Fruit fly (Drosophila melanogaster): ENCODE data around the gene Sec16.

Gene Sec16

DNA sequence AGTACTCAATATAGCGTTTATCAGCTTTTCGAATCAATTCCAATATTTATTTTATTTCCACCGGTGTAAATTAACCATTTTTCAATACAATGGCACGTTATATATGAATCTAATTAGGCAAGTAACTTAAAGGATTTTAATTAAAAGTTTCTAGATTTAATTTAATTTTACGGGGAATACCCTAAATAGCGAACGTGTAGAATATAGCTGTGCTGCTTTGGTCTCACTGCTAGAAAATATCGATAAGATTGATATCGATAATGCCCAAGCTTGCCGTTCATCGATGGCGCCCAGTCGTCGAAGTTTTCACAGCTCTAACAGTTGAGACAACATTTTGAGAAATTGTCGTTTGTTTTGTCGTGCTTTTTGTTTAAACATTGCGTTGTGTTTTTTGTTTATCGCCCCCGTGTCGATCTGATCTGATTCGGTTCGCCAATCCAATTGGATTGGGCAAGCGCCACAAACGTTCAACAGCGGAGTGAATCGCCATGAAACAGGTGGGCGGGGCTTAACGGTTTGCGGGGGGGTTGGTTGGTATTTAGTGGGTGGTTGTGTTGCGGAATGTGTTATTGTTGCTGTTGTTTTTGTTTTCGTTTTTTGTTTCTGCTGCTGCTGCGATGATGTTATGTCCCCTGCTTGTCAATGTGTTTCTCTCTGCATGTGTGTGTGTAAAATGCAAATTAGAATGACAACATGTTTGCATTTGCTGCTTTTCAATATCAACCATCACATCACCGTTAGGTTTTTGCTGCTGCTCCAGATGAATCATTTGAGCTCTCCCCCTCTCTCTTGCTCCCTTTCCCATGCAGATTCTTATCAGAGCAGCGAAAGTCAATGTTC, 35.7 kb downstream of the Sec16 start, which contains the start of gene Tomosyn (continued):
- peak; percentile 68; the same call in 1 of the 2 replicates for TF ChIP-seq klu (GFP tag; IDR thresholded peaks at IDR 0.05)
- peak; percentile 4 for TF ChIP-seq Lhr (GFP tag; optimal IDR thresholded peaks at IDR 0.05)
- TF ChIP-seq otp (GFP tag; IDR thresholded peaks at IDR 0.05) = no peak
- no peak for TF ChIP-seq CG7745 (tag; optimal IDR thresholded peaks at IDR 0.05)
- no peak for TF ChIP-seq Kr (GFP tag; optimal IDR thresholded peaks at IDR 0.05)
- TF ChIP-seq CG6689 (GFP tag; IDR thresholded peaks at IDR 0.05) = no peak
- no peak for TF ChIP-seq disco-r (GFP tag; optimal IDR thresholded peaks at IDR 0.05)
- no peak for TF ChIP-seq NK7.1 (GFP tag; optimal IDR thresholded peaks at IDR 0.05)
- peak; percentile 80 for TF ChIP-seq pzg (GFP tag; optimal IDR thresholded peaks at IDR 0.05)
- TF ChIP-seq cwo (GFP tag; optimal IDR thresholded peaks at IDR 0.05) = no peak
- no peak for TF ChIP-seq CG3281 (GFP tag; optimal IDR thresholded peaks at IDR 0.05)
- no peak for TF ChIP-seq sim (GFP tag; IDR thresholded peaks at IDR 0.05)
- TF ChIP-seq CG17186 (GFP tag; optimal IDR thresholded peaks at IDR 0.05) = no peak
- TF ChIP-seq CG15696 (tag; optimal IDR thresholded peaks at IDR 0.05) = peak; percentile 31
- TF ChIP-seq pita (GFP tag; optimal IDR thresholded peaks at IDR 0.05) = no peak
- TF ChIP-seq CG18011 (GFP tag; optimal IDR thresholded peaks at IDR 0.05) = peak; percentile 20
- TF ChIP-seq CG9727 (GFP tag; optimal IDR thresholded peaks at IDR 0.05) = peak; percentile 29
- no peak for TF ChIP-seq CG12236 (GFP tag; optimal IDR thresholded peaks at IDR 0.05)
- TF ChIP-seq org-1 (GFP tag; optimal IDR thresholded peaks at IDR 0.05) = no peak
- no peak for TF ChIP-seq CG17912 (GFP tag; optimal IDR thresholded peaks at IDR 0.05)
- peak; percentile 28 for TF ChIP-seq Hsf (GFP tag; optimal IDR thresholded peaks at IDR 0.05)
- TF ChIP-seq CG10267 (tag; optimal IDR thresholded peaks at IDR 0.05) = peak; percentile 55
- TF ChIP-seq CG5245 (GFP tag; optimal IDR thresholded peaks at IDR 0.05) = no peak
- no peak for TF ChIP-seq gce (GFP tag; IDR thresholded peaks at IDR 0.05)
- TF ChIP-seq CG4328 (GFP tag; optimal IDR thresholded peaks at IDR 0.05) = no peak
- TF ChIP-seq CG4854 (GFP tag; optimal IDR thresholded peaks at IDR 0.05) = peak; percentile 22
- TF ChIP-seq Doc3 (GFP tag; IDR thresholded peaks at IDR 0.05; ENCODE audit: partially characterized antibody) = peak; percentile 62
- TF ChIP-seq Ets65A (GFP tag) = no peak
- TF ChIP-seq Jarid2 (GFP tag; optimal IDR thresholded peaks at IDR 0.05) = peak; percentile 55
- no peak for TF ChIP-seq CG12744 (GFP tag; optimal IDR thresholded peaks at IDR 0.05)
- TF ChIP-seq Mad (GFP tag; optimal IDR thresholded peaks at IDR 0.05) = peak; percentile 7
- 0 out of 2 replicates have a peak, but pooled peaks have one; percentile 11 for TF ChIP-seq CG10366 (GFP tag; IDR thresholded peaks at IDR 0.05)
- no peak for TF ChIP-seq CG1602 (GFP tag; optimal IDR thresholded peaks at IDR 0.05)
- TF ChIP-seq oc (tag; optimal IDR thresholded peaks at IDR 0.05) = no peak
- TF ChIP-seq CG6765 (GFP tag; optimal IDR thresholded peaks at IDR 0.05) = no peak
- TF ChIP-seq Antp (GFP tag; optimal IDR thresholded peaks at IDR 0.05) = peak; percentile 7
- TF ChIP-seq CG3726 (GFP tag; IDR thresholded peaks at IDR 0.05) = no peak
- no peak for TF ChIP-seq CG11398 (GFP tag; optimal IDR thresholded peaks at IDR 0.05)
- no peak for TF ChIP-seq CG9876 (GFP tag; optimal IDR thresholded peaks at IDR 0.05)
- peak; percentile 98 for TF ChIP-seq sd (tag; optimal IDR thresholded peaks at IDR 0.05)
- TF ChIP-seq Bgb (GFP tag; IDR thresholded peaks at IDR 0.05; ENCODE audit: partially characterized antibody) = peak; percentile 84
- no peak for TF ChIP-seq gcm2 (GFP tag; optimal IDR thresholded peaks at IDR 0.05)
- TF ChIP-seq prd (optimal IDR thresholded peaks at IDR 0.05) = no peak
- TF ChIP-seq prd (GFP tag; IDR thresholded peaks at IDR 0.05) = peak; percentile 41; the same call in 1 of the 3 replicates
- TF ChIP-seq Sox102F (GFP tag; optimal IDR thresholded peaks at IDR 0.05) = peak; percentile 42
- TF ChIP-seq Six4 (GFP tag; optimal IDR thresholded peaks at IDR 0.05) = no peak
- TF ChIP-seq CG17829 (tag; optimal IDR thresholded peaks at IDR 0.05) = peak; percentile 62
- TF ChIP-seq unc-4 (GFP tag; IDR thresholded peaks at IDR 0.05; ENCODE audit: partially characterized antibody) = peak; percentile 74
- peak; percentile 4 for TF ChIP-seq BtbVII (GFP tag; optimal IDR thresholded peaks at IDR 0.05)
